Fruit fly (Drosophila melanogaster): Measurements from ENCODE around the gene Ddr.

DNA sequence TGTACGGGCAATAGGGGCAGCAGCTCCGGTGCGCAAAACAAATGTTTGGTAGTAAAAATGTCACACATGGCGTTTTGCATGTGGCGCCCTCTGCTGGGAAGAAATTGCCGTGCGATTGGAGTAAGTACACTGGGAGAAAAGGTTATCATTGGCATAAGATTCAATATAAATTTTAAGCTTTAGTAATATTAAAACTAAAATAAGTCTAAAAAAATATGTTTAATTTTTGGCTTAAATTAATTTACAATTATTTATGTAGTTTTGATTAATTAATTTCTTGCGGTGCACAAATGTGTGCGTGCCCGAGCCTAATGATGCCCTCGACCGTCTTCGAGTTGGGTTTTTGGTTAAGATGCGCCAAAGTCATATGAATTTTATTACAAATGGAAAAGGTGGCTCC is 27.4 kb downstream of the Ddr start:
- TF ChIP-seq psq (GFP tag; optimal IDR thresholded peaks at IDR 0.05) (no peak), jim (GFP tag; optimal IDR thresholded peaks at IDR 0.05) (no peak), CG9705 (GFP tag; optimal IDR thresholded peaks at IDR 0.05) (no peak), Vsx2 (GFP tag; optimal IDR thresholded peaks at IDR 0.05; ENCODE audit: partially characterized antibody) (no peak), Dfd (GFP tag; optimal IDR thresholded peaks at IDR 0.05) (no peak), CrebA (GFP tag; optimal IDR thresholded peaks at IDR 0.05; ENCODE audit: borderline replicate concordance) (no peak), Hr78 (GFP tag; optimal IDR thresholded peaks at IDR 0.05) (no peak), fru (GFP tag; optimal IDR thresholded peaks at IDR 0.05) (no peak), pan (optimal IDR thresholded peaks at IDR 0.05) (no peak)

Data from whole organism, wandering third instar larva.